Fruit fly (Drosophila melanogaster): Measurements from ENCODE around the gene CG15199.

DNA sequence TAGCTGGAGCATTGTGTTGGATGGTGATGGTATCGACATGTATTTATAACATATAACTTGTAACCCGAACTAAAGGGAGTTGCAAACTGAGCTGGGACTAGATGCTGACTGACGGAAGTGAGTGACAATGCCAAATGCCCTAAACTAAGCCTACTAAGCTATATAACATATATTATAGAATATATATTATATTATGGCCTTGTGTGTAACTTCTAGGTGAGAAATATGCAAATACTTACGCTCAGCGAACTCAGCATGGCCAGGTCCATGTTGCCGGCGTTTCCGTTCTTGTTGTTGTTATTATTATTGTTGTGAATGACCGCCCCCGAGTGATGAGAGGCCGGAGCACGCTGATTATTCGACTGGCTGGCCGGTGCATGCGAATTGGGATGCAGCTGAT lies 9.3 kb downstream of the CG15199 start, which contains the start of gene CG44385:
- TF ChIP-seq CG8478 (optimal IDR thresholded peaks at IDR 0.05), result no peak
- no peak for TF ChIP-seq CTCF (optimal IDR thresholded peaks at IDR 0.05)
